Worm (Caenorhabditis elegans): ENCODE measurements around the gene sodh-2.

sodh-2 gene

ce11 chrV:11891143-11891862 lies at the start of gene sodh-2, which contains the start of gene srx-76:
sodh-2 (minus strand) TSS chrV:11891243.
srx-76 (plus strand) TSS chrV:11891812.
- TF ChIP-seq tbx-11 (GFP tag; IDR thresholded peaks at IDR 0.05) (no peak), scrt-1 (GFP tag; IDR thresholded peaks at IDR 0.05) (no peak), ceh-36 (tag; optimal IDR thresholded peaks at IDR 0.05) (no peak), hnd-1 (tag; optimal IDR thresholded peaks at IDR 0.05) (no peak), hmg-4 (GFP tag; optimal IDR thresholded peaks at IDR 0.05) (no peak), ama-1 (optimal IDR thresholded peaks at IDR 0.05) (no peak), hmbx-1 (tag; optimal IDR thresholded peaks at IDR 0.05) (no peak), aly-1 (tag; optimal IDR thresholded peaks at IDR 0.05) (no peak), sea-1 (GFP tag; conservative IDR thresholded peaks at IDR 0.05) (no peak)

DNA sequence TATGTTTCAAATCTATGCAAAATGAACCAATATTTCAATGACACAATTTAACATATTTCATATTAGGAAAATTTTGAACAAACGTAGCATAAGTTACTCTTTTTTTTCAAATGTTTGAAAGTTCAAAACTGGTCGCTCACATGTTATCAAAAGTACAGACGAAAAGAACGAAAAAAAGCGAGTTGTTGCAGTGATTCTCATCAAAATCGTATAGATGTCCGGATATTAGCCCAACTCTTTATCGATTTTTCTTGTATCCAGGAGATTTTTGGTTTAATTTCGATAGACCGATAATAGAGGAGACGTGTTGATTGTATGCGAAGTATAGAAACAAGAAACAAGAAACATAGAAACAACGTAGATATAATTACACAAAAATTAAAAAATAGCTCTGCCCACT lies 49.3 kb upstream of the sodh-2 start:
- no peak for TF ChIP-seq scrt-1 (GFP tag; IDR thresholded peaks at IDR 0.05)
- TF ChIP-seq tbx-11 (GFP tag; IDR thresholded peaks at IDR 0.05) = no peak
- TF ChIP-seq tra-4 (tag; optimal IDR thresholded peaks at IDR 0.05) = no peak

DNA sequence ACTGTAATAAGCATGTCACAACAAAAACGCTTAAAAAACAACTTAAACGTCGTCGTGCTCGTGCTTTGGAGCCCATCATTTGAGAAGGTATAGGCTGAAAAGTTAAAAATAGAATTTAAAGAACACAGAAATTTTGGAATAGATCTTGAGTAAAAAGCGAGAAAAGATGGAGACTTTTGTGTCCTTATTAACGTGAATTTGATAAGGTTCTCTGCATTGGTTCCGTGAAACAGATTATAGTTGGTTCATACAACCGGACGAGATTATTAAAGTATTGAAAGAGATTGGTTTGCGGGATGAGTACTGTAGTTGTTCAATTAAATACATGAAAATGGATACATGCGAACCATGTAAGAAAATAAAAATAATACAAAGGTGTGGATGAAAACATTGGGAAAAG lies 46.7 kb upstream of the sodh-2 start, which contains the start of gene gpla-1:
gpla-1 (minus strand) TSS at position 101 of the 400 bp plus-strand sequence.
- no peak for TF ChIP-seq hmbx-1 (tag; optimal IDR thresholded peaks at IDR 0.05)
- no peak for TF ChIP-seq sea-1 (GFP tag; conservative IDR thresholded peaks at IDR 0.05)
- no peak for TF ChIP-seq ceh-36 (tag; optimal IDR thresholded peaks at IDR 0.05)
- no peak for TF ChIP-seq F13C5.2 (tag; optimal IDR thresholded peaks at IDR 0.05)
- TF ChIP-seq pes-1 (GFP tag; IDR thresholded peaks at IDR 0.05) = no peak
- TF ChIP-seq B0310.2 (tag; optimal IDR thresholded peaks at IDR 0.05) = no peak
- TF ChIP-seq ceh-13 (GFP tag; optimal IDR thresholded peaks at IDR 0.05) = no peak
- TF ChIP-seq hnd-1 (tag; optimal IDR thresholded peaks at IDR 0.05) = no peak
- TF ChIP-seq ama-1 (optimal IDR thresholded peaks at IDR 0.05) = no peak

DNA sequence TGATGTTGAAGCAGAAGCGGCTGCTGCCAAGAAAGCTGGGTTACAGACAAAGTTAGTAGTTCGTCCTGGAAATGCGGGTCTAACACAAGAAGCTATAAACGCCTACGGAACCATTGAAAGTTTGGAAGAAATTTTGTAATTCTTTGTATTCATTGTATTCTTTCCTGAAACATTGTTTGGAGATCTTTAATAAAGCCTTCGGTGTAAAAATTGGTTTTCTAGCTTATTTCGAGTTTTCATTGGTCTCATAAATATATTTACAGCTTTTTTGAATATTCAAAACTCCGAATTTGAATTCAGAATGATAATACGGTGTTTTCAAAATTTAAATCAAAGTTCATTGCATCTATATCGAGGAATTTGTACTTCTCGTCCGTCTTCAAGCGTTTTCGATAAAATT lies 43.8 kb upstream of the sodh-2 start, which contains the start of gene F58H1.8:
F58H1.8 (plus strand) TSS at position 301 of the 400 bp plus-strand sequence.
- TF ChIP-seq B0310.2 (tag; optimal IDR thresholded peaks at IDR 0.05) (no peak), pes-1 (GFP tag; IDR thresholded peaks at IDR 0.05) (no peak), hnd-1 (tag; optimal IDR thresholded peaks at IDR 0.05) (no peak), tbx-11 (GFP tag; IDR thresholded peaks at IDR 0.05) (no peak), ama-1 (optimal IDR thresholded peaks at IDR 0.05) (no peak), aly-1 (tag; optimal IDR thresholded peaks at IDR 0.05) (no peak), F13C5.2 (tag; optimal IDR thresholded peaks at IDR 0.05) (no peak), ets-7 (tag; optimal IDR thresholded peaks at IDR 0.05) (no peak), ceh-13 (GFP tag; optimal IDR thresholded peaks at IDR 0.05) (no peak), ceh-36 (tag; optimal IDR thresholded peaks at IDR 0.05) (no peak), tra-4 (tag; optimal IDR thresholded peaks at IDR 0.05) (no peak), hmbx-1 (tag; optimal IDR thresholded peaks at IDR 0.05) (no peak), flt-1 (GFP tag; IDR thresholded peaks at IDR 0.05) (no peak), tbx-37 (GFP tag; conservative IDR thresholded peaks at IDR 0.05) (no peak), sea-1 (GFP tag; conservative IDR thresholded peaks at IDR 0.05) (no peak), hmg-4 (GFP tag; optimal IDR thresholded peaks at IDR 0.05) (no peak), scrt-1 (GFP tag; IDR thresholded peaks at IDR 0.05) (no peak)

ce11 chrV:11933196-11934028 lies 42.4 kb upstream of the sodh-2 start, which contains the start of the genes aman-2 and F58H1.3:
aman-2 (minus strand) TSS chrV:11933246.
F58H1.3 (plus strand) TSS chrV:11933978.
- no peak for TF ChIP-seq ceh-36 (tag; optimal IDR thresholded peaks at IDR 0.05)
- peak; percentile 14 for TF ChIP-seq tra-4 (tag; optimal IDR thresholded peaks at IDR 0.05)
- TF ChIP-seq ets-7 (tag; optimal IDR thresholded peaks at IDR 0.05) = no peak
- no peak for TF ChIP-seq ama-1 (optimal IDR thresholded peaks at IDR 0.05)
- no peak for TF ChIP-seq ceh-13 (GFP tag; optimal IDR thresholded peaks at IDR 0.05)
- peak; percentile 30 for TF ChIP-seq F13C5.2 (tag; optimal IDR thresholded peaks at IDR 0.05)
- peak; percentile 34 for TF ChIP-seq hmbx-1 (tag; optimal IDR thresholded peaks at IDR 0.05)
- peak; percentile 18; the same call in 1 of the 2 replicates for TF ChIP-seq tbx-37 (GFP tag; conservative IDR thresholded peaks at IDR 0.05)
- no peak for TF ChIP-seq tbx-11 (GFP tag; IDR thresholded peaks at IDR 0.05)
- no peak for TF ChIP-seq B0310.2 (tag; optimal IDR thresholded peaks at IDR 0.05)

ce11 chrV:11929046-11929590 lies 38.1 kb upstream of the sodh-2 start, which contains the start of gene F58H1.2:
F58H1.2 (plus strand) TSS chrV:11929096.
- TF ChIP-seq hmbx-1 (tag; optimal IDR thresholded peaks at IDR 0.05) (no peak), hnd-1 (tag; optimal IDR thresholded peaks at IDR 0.05) (no peak), aly-1 (tag; optimal IDR thresholded peaks at IDR 0.05) (no peak), B0310.2 (tag; optimal IDR thresholded peaks at IDR 0.05) (no peak), hmg-4 (GFP tag; optimal IDR thresholded peaks at IDR 0.05) (no peak), ceh-13 (GFP tag; optimal IDR thresholded peaks at IDR 0.05) (no peak), ama-1 (optimal IDR thresholded peaks at IDR 0.05) (no peak), ets-7 (tag; optimal IDR thresholded peaks at IDR 0.05) (no peak), scrt-1 (GFP tag; IDR thresholded peaks at IDR 0.05) (no peak), F13C5.2 (tag; optimal IDR thresholded peaks at IDR 0.05) (no peak), tbx-11 (GFP tag; IDR thresholded peaks at IDR 0.05) (no peak), tra-4 (tag; optimal IDR thresholded peaks at IDR 0.05) (no peak), tbx-37 (GFP tag; conservative IDR thresholded peaks at IDR 0.05) (no peak), flt-1 (GFP tag; IDR thresholded peaks at IDR 0.05) (no peak), sea-1 (GFP tag; conservative IDR thresholded peaks at IDR 0.05) (no peak), pes-1 (GFP tag; IDR thresholded peaks at IDR 0.05) (no peak), ceh-36 (tag; optimal IDR thresholded peaks at IDR 0.05) (no peak)

Measured in whole organism, early embryonic.